Worm (Caenorhabditis elegans) whole organism, L3 larva: Measurements from ENCODE around the gene Y73B6BL.22.
A peak's percentile ranks its signal among the peaks of the same experiment; 100 is the strongest.

Experiments used
- ceh-82 ChIP-seq: fragments of 150-350 bp; optimal IDR thresholded peaks from 2 replicates; lab custom pipeline; 2014; ENCODE audit warnings: missing biosample characterization, missing genetic modification characterization
- daf-12 ChIP-seq: fragments of 150-350 bp; optimal IDR thresholded peaks from 2 replicates; lab custom pipeline; 2014; ENCODE audit warnings: missing biosample characterization, missing genetic modification reagents, missing genetic modification characterization
- elt-1 ChIP-seq: fragments of 150-350 bp; optimal IDR thresholded peaks from 2 replicates; lab custom pipeline; 2014; ENCODE audit warnings: missing biosample characterization, missing genetic modification characterization
- elt-3 ChIP-seq, 3 experiments: fragments of 150-350 bp in 1 of 3; sonication (generic microtip) in 2 of 3; optimal IDR thresholded peaks; 2 replicates in 2 of 3; 4 replicates in 1 of 3; lab custom pipeline; 2014 to 2017; ENCODE audit warnings: missing biosample characterization in 3 of 3, missing genetic modification characterization in 3 of 3
- fkh-10 ChIP-seq: sonication (generic microtip); optimal IDR thresholded peaks from 2 replicates; lab custom pipeline; 2017; ENCODE audit warnings: missing biosample characterization, missing genetic modification reagents, missing genetic modification characterization
- lin-39 ChIP-seq: fragments of 150-350 bp; optimal IDR thresholded peaks from 2 replicates; lab custom pipeline; 2018; ENCODE audit warnings: missing biosample characterization, missing genetic modification reagents, missing genetic modification characterization
- mdl-1 ChIP-seq: fragments of 150-350 bp; optimal IDR thresholded peaks from 2 replicates; lab custom pipeline; 2014; ENCODE audit warnings: missing biosample characterization, missing genetic modification characterization
- nhr-28 ChIP-seq: fragments of 150-350 bp; optimal IDR thresholded peaks from 2 replicates; lab custom pipeline; 2014; ENCODE audit warnings: missing biosample characterization, missing genetic modification characterization
- nhr-76 ChIP-seq: fragments of 150-350 bp; sonication (generic microtip); optimal IDR thresholded peaks from 5 replicates; lab custom pipeline; 2014; ENCODE audit warnings: missing biosample characterization, missing genetic modification characterization
- snpc-4 ChIP-seq: fragments of 150-350 bp; optimal IDR thresholded peaks from 2 replicates; lab custom pipeline; 2014; ENCODE audit warnings: missing biosample characterization, missing genetic modification characterization
- unc-39 ChIP-seq: sonication (generic microtip); optimal IDR thresholded peaks from 4 replicates; lab custom pipeline; 2017; ENCODE audit warnings: missing biosample characterization, missing genetic modification characterization
- unc-62 ChIP-seq: fragments of 150-350 bp; sonication (generic microtip); optimal IDR thresholded peaks from 4 replicates; lab custom pipeline; 2014; ENCODE audit warnings: missing biosample characterization, missing genetic modification reagents, missing genetic modification characterization
- zag-1 ChIP-seq: fragments of 150-350 bp; optimal IDR thresholded peaks from 2 replicates; lab custom pipeline; 2014; ENCODE audit warnings: missing biosample characterization, missing genetic modification characterization

DNA sequence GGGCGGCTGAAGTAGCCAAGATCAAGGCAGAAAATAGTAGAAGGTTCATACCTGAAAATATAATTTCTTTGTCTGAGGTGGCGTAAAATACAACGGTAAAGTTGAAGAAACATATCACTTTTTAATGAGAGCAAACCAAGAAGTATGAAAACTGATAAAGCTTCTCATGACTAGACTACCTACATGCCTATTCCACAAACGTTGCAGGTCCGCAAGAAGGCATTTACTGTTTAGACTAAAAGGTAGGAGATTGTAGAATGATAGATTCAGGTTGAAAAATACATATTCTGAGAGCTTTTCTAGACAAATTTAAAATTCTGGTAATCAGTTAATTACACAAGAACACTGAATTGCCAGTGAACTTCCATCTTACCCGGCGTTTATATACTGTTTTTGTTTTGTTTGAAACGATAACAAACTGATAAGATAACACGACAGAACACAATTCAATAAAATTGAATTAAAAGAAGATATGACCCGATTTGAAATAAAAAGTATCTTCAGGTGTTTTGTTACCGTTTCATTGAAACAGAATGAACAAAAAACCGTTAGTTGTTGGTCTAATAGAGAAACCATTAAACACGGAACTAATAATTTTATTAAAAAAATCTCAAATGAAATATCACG is 9.7 kb upstream of the Y73B6BL.22 start, which contains the start of gene acp-6:
- TF ChIP-seq elt-3 (tag; optimal IDR thresholded peaks at IDR 0.05; lab: Kevin White, UChicago) (peak in 1 of 3 experiments; percentile 63), lin-39 (tag; lab: Kevin White, UChicago) (no peak), snpc-4 (tag; lab: Kevin White, UChicago) (no peak), nhr-28 (tag; lab: Kevin White, UChicago) (no peak), unc-62 (GFP tag; lab: Kevin White, UChicago) (no peak), elt-1 (tag; lab: Kevin White, UChicago) (no peak), zag-1 (no peak), daf-12 (no peak), mdl-1 (tag; lab: Kevin White, UChicago) (no peak), ceh-82 (tag; lab: Kevin White, UChicago) (no peak), fkh-10 (GFP tag; lab: Kevin White, UChicago) (no peak), nhr-76 (tag; lab: Kevin White, UChicago) (no peak), unc-39 (no peak)
